Worm (Caenorhabditis elegans): ENCODE measurements around the gene his-38.

The his-38 gene

ce11 chrX:7264591-7265306 is 44.9 kb downstream of the his-38 start (continued):
- TF ChIP-seq nhr-12 (tag; optimal IDR thresholded peaks at IDR 0.05) (no peak), ama-1 (optimal IDR thresholded peaks at IDR 0.05) (peak; percentile 65), ztf-1 (GFP tag; conservative IDR thresholded peaks at IDR 0.05) (no peak), peb-1 (tag; optimal IDR thresholded peaks at IDR 0.05) (peak; percentile 59), aly-2 (tag; optimal IDR thresholded peaks at IDR 0.05) (no peak), mdl-1 (tag; optimal IDR thresholded peaks at IDR 0.05) (peak in 1 of 2 experiments; percentile 52), nhr-21 (tag; optimal IDR thresholded peaks at IDR 0.05) (peak; percentile 84), ztf-11 (tag; optimal IDR thresholded peaks at IDR 0.05) (peak; percentile 50), ztf-4 (tag; optimal IDR thresholded peaks at IDR 0.05) (peak; percentile 71), zag-1 (tag; optimal IDR thresholded peaks at IDR 0.05) (peak; percentile 92), mab-5 (tag; optimal IDR thresholded peaks at IDR 0.05) (peak; percentile 68), crh-2 (tag; optimal IDR thresholded peaks at IDR 0.05) (peak; percentile 93), unc-62 (GFP tag; optimal IDR thresholded peaks at IDR 0.05) (no peak), mbf-1 (tag; optimal IDR thresholded peaks at IDR 0.05) (no peak), gmeb-1 (tag; optimal IDR thresholded peaks at IDR 0.05) (peak; percentile 37)

- TF ChIP-seq peb-1 (tag; optimal IDR thresholded peaks at IDR 0.05) (no peak), fos-1 (tag; optimal IDR thresholded peaks at IDR 0.05) (peak; percentile 0)
Measured at ce11 chrX:7260327-7261019, 49.2 kb downstream of the his-38 start, which contains the start of gene lact-1. lact-1 (minus strand) TSS chrX:7260377.

All from whole organism, L2 larva.